Worm (Caenorhabditis elegans) whole organism, early embryonic: ENCODE measurements around the gene T07D4.2.

Experiments
- F13C5.2 ChIP-seq: sonication (generic microtip); optimal IDR thresholded peaks from 2 replicates; lab custom pipeline; 2017; ENCODE audit warnings: mild to moderate bottlenecking, missing genetic modification characterization, inconsistent platforms, missing compliant biosample characterization
- ama-1 ChIP-seq: fragments of 150-350 bp; optimal IDR thresholded peaks from 2 replicates; lab custom pipeline; 2014
- ets-7 ChIP-seq: sonication (generic microtip); optimal IDR thresholded peaks from 2 replicates; lab custom pipeline; 2016; ENCODE audit warnings: missing genotype, missing genetic modification characterization, missing compliant biosample characterization
- flt-1 ChIP-seq: fragments of 200-800 bp; sonication (Bioruptor generic); IDR thresholded peaks from 2 replicates; pipeline ENCODE4 v1.3.6; 2022; ENCODE audit warnings: missing genetic modification characterization, missing compliant biosample characterization
- pes-1 ChIP-seq: fragments of 200-800 bp; sonication (Bioruptor generic); IDR thresholded peaks from 2 replicates; pipeline ENCODE4 v1.3.6; 2022; ENCODE audit warnings: missing genetic modification reagents, missing genetic modification characterization, missing compliant biosample characterization
- tbx-11 ChIP-seq: fragments of 200-800 bp; sonication (Bioruptor generic); IDR thresholded peaks from 2 replicates; pipeline ENCODE4 v1.3.6; 2022; ENCODE audit warnings: missing genetic modification characterization, missing compliant biosample characterization

ce11 chrII:8821140-8821595 lies 52.6 kb downstream of the T07D4.2 start, which contains the start of gene F46C5.1:
- no peak for TF ChIP-seq ama-1
- TF ChIP-seq tbx-11: no peak
- no peak for TF ChIP-seq flt-1
- no peak for TF ChIP-seq F13C5.2 (tag; lab: Kevin White, UChicago)
- TF ChIP-seq ets-7 (tag; lab: Kevin White, UChicago): no peak
- no peak for TF ChIP-seq pes-1 (GFP tag; lab: Robert Waterston, UW)
